Fruit fly (Drosophila melanogaster) whole organism, adult: ENCODE data around the gene CG11052.
A peak's percentile ranks its signal among the peaks of the same experiment; 100 is the strongest.

ENCODE experiments used
- CG11617 ChIP-seq: fragments of 200-800 bp; sonication (Bioruptor generic); optimal IDR thresholded peaks from 2 replicates; lab custom pipeline; 2017; ENCODE audit warnings: mild to moderate bottlenecking, missing biosample characterization, missing genetic modification reagents, missing genetic modification characterization
- CG12768 ChIP-seq: fragments of 200-800 bp; sonication (Bioruptor generic); optimal IDR thresholded peaks from 2 replicates; lab custom pipeline; 2017; ENCODE audit warnings: missing biosample characterization, missing genetic modification characterization, mild to moderate bottlenecking, moderate library complexity, missing genetic modification reagents
- CG14711 ChIP-seq: fragments of 200-800 bp; sonication (Bioruptor generic); optimal IDR thresholded peaks from 2 replicates; lab custom pipeline; 2018; ENCODE audit warnings: missing biosample characterization, mild to moderate bottlenecking, missing genetic modification characterization, moderate library complexity
- CG1620 ChIP-seq: fragments of 200-800 bp; sonication (Bioruptor generic); optimal IDR thresholded peaks from 2 replicates; lab custom pipeline; 2016; ENCODE audit warnings: missing biosample characterization, missing genetic modification characterization
- CG33017 ChIP-seq: fragments of 200-800 bp; sonication (Bioruptor generic); optimal IDR thresholded peaks from 2 replicates; lab custom pipeline; 2018; ENCODE audit warnings: missing biosample characterization, mild to moderate bottlenecking, missing genetic modification characterization, moderate library complexity
- CG5204 ChIP-seq: fragments of 200-800 bp; sonication (Bioruptor generic); optimal IDR thresholded peaks from 2 replicates; lab custom pipeline; 2016; ENCODE audit warnings: missing biosample characterization, missing genetic modification characterization
- CG7045 ChIP-seq: fragments of 200-800 bp; sonication (Bioruptor generic); optimal IDR thresholded peaks from 2 replicates; lab custom pipeline; 2017; ENCODE audit warnings: missing biosample characterization, mild to moderate bottlenecking, missing genetic modification characterization
- CG7101 ChIP-seq: fragments of 200-800 bp; sonication (Bioruptor generic); optimal IDR thresholded peaks from 2 replicates; lab custom pipeline; 2018; ENCODE audit warnings: missing biosample characterization, mild to moderate bottlenecking, missing genetic modification characterization, moderate library complexity
- Clk ChIP-seq: fragments of 200-800 bp; sonication (Bioruptor generic); optimal IDR thresholded peaks from 2 replicates; lab custom pipeline; 2017; ENCODE audit warnings: missing biosample characterization, missing genetic modification characterization
- Crg-1 ChIP-seq: fragments of 200-800 bp; sonication (Bioruptor generic); optimal IDR thresholded peaks from 2 replicates; lab custom pipeline; 2016; ENCODE audit warnings: missing biosample characterization, missing genetic modification characterization
- Hr96 ChIP-seq: fragments of 200-800 bp; sonication (Bioruptor generic); optimal IDR thresholded peaks from 2 replicates; lab custom pipeline; 2016; ENCODE audit warnings: missing biosample characterization, missing genetic modification characterization
- Mnt ChIP-seq: fragments of 200-800 bp; sonication (Bioruptor generic); optimal IDR thresholded peaks from 2 replicates; lab custom pipeline; 2016; ENCODE audit warnings: missing biosample characterization, mild to moderate bottlenecking, missing genetic modification characterization
- bab1 ChIP-seq: fragments of 200-800 bp; sonication (Bioruptor generic); optimal IDR thresholded peaks from 3 replicates; lab custom pipeline; 2019; ENCODE audit warnings: missing biosample characterization, mild to moderate bottlenecking, missing genetic modification characterization, moderate library complexity
- cic ChIP-seq: fragments of 200-800 bp; sonication (Bioruptor generic); optimal IDR thresholded peaks from 2 replicates; lab custom pipeline; 2017; ENCODE audit warnings: missing biosample characterization, mild to moderate bottlenecking, missing genetic modification characterization, moderate library complexity
- cnc ChIP-seq, 2 experiments: fragments of >200 bp; optimal IDR thresholded peaks; 2 replicates each; lab custom pipeline; 2017
- kay ChIP-seq: fragments of 200-800 bp; sonication (Bioruptor generic); peaks from one replicate; lab custom pipeline; 2016; ENCODE audit warnings: missing biosample characterization, missing genetic modification characterization, borderline replicate concordance
- ovo ChIP-seq: fragments of 200-800 bp; sonication (Bioruptor generic); optimal IDR thresholded peaks from 2 replicates; lab custom pipeline; 2016; ENCODE audit warnings: missing biosample characterization, missing genetic modification characterization
- pad ChIP-seq: fragments of 200-800 bp; sonication (Bioruptor generic); optimal IDR thresholded peaks from 3 replicates; lab custom pipeline; 2017; ENCODE audit warnings: missing biosample characterization, missing genetic modification characterization, mild to moderate bottlenecking, moderate library complexity, missing genetic modification reagents
- tj ChIP-seq: fragments of 200-800 bp; sonication (Bioruptor generic); optimal IDR thresholded peaks from 3 replicates; lab custom pipeline; 2017; ENCODE audit warnings: missing biosample characterization, mild to moderate bottlenecking, missing genetic modification characterization, moderate library complexity
- toe ChIP-seq: fragments of 200-800 bp; sonication (Bioruptor generic); optimal IDR thresholded peaks from 2 replicates; lab custom pipeline; 2016; ENCODE audit warnings: missing biosample characterization, missing genetic modification characterization

The CG11052 gene

DNA sequence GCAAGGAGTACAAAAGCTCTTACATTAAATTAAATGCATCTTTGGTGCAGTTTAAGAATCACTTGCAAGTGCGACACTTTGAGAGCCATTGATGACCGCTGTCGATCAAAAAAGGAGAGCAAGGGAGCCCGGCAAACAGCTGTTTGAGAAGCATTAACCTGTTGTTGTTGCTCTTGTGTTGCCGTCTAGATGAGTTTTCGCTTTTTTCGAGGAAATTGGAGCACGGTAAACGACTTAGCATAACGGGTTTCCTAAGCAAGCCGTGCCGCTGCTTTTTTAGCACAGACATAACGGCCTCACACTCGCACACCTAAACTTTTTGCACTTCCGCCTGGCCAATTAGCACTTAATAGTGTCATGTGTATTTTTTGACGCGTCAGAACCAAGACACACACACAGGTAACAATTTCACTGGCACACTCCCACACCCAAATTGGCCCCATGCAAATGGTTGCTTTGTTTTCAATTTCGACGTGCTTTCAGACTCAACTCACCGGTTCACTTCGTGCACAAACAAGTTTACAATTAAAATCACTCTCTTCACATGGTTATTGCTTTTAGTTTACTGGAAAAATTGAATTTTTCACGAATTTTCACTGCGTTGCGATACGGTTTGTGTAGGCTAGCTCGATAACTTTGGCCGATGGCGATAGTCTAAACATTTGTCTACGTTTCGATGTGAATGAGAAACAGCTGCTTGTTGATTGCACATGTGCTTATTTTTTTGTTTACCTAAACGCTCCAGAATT, 21.2 kb upstream of the CG11052 start, which contains the start of the genes CG10903 and CG2747:
Gene CG10903 (plus strand): TSS at position 261 of the 749 bp plus-strand sequence.
Gene CG2747 (minus strand): TSS at position 640 of the 749 bp plus-strand sequence.
- TF ChIP-seq pad: peak; percentile 15
- TF ChIP-seq Hr96 (GFP tag; lab: Kevin White, UChicago): no peak
- no peak for TF ChIP-seq CG12768 (GFP tag; lab: Kevin White, UChicago)
- TF ChIP-seq tj: peak; percentile 60
- no peak for TF ChIP-seq cnc (optimal IDR thresholded peaks at IDR 0.05; lab: Kevin White, UChicago)
- TF ChIP-seq CG7101 (tag; lab: Kevin White, UChicago): no peak
- peak; percentile 2 for TF ChIP-seq CG14711 (tag; lab: Kevin White, UChicago)
- peak; percentile 99 for TF ChIP-seq Mnt (GFP tag; lab: Kevin White, UChicago)
- TF ChIP-seq kay: peak; percentile 95
- peak; percentile 65 for TF ChIP-seq CG11617 (GFP tag; lab: Kevin White, UChicago)
- TF ChIP-seq toe (GFP tag; lab: Kevin White, UChicago): peak; percentile 13
- no peak for TF ChIP-seq CG5204
- TF ChIP-seq Clk (GFP tag; lab: Kevin White, UChicago): no peak
- no peak for TF ChIP-seq CG7045 (GFP tag; lab: Kevin White, UChicago)
- no peak for TF ChIP-seq CG33017 (tag; lab: Kevin White, UChicago)
- peak; percentile 64 for TF ChIP-seq ovo (GFP tag; lab: Kevin White, UChicago)
- TF ChIP-seq cic (GFP tag; lab: Kevin White, UChicago): peak; percentile 62
- peak; percentile 2 for TF ChIP-seq CG1620 (GFP tag; lab: Kevin White, UChicago)
- peak; percentile 56 for TF ChIP-seq bab1 (GFP tag; lab: Kevin White, UChicago)
- TF ChIP-seq Crg-1 (GFP tag; lab: Kevin White, UChicago): peak; percentile 22

DNA sequence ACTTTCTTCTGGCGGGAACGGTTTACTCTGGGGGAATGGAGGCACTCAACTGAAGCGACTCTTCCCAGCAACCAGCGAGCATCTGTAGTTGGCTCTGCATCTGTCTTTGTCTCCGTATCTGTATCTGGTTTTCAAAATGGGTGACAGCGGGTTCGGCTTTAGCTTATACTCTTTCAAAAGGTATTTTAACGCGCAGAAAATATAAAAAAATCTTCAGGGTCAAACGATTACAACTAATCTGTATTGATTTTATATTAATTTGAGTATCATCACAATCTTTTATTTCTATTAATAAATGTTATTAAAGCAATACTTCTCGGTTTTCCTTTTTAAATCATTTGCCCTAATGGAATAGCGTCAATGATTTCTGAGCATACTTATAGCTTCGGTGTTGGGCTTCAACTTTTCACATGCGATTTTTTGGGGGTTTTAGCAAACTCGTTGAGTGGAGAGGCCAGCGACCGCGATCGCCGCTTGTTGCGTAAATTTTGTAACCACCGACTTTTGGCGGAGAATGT, 20.5 kb upstream of the CG11052 start, which contains the start of gene ImpE3:
Gene ImpE3 (minus strand): TSS at position 51 of the 518 bp plus-strand sequence.
- TF ChIP-seq cic (GFP tag; lab: Kevin White, UChicago): no peak
- no peak for TF ChIP-seq pad
- TF ChIP-seq CG14711 (tag; lab: Kevin White, UChicago): no peak
- no peak for TF ChIP-seq CG7101 (tag; lab: Kevin White, UChicago)
- no peak for TF ChIP-seq bab1 (GFP tag; lab: Kevin White, UChicago)
- no peak for TF ChIP-seq ovo (GFP tag; lab: Kevin White, UChicago)
- no peak for TF ChIP-seq CG11617 (GFP tag; lab: Kevin White, UChicago)
- no peak for TF ChIP-seq CG5204
- no peak for TF ChIP-seq Mnt (GFP tag; lab: Kevin White, UChicago)
- TF ChIP-seq cnc (optimal IDR thresholded peaks at IDR 0.05; lab: Kevin White, UChicago): no peak
- no peak for TF ChIP-seq Hr96 (GFP tag; lab: Kevin White, UChicago)
- TF ChIP-seq CG33017 (tag; lab: Kevin White, UChicago): no peak
- TF ChIP-seq Clk (GFP tag; lab: Kevin White, UChicago): no peak
- no peak for TF ChIP-seq tj
- no peak for TF ChIP-seq CG12768 (GFP tag; lab: Kevin White, UChicago)
- TF ChIP-seq kay: no peak
- TF ChIP-seq CG7045 (GFP tag; lab: Kevin White, UChicago): no peak
- no peak for TF ChIP-seq CG1620 (GFP tag; lab: Kevin White, UChicago)
- no peak for TF ChIP-seq Crg-1 (GFP tag; lab: Kevin White, UChicago)
- TF ChIP-seq toe (GFP tag; lab: Kevin White, UChicago): no peak

DNA sequence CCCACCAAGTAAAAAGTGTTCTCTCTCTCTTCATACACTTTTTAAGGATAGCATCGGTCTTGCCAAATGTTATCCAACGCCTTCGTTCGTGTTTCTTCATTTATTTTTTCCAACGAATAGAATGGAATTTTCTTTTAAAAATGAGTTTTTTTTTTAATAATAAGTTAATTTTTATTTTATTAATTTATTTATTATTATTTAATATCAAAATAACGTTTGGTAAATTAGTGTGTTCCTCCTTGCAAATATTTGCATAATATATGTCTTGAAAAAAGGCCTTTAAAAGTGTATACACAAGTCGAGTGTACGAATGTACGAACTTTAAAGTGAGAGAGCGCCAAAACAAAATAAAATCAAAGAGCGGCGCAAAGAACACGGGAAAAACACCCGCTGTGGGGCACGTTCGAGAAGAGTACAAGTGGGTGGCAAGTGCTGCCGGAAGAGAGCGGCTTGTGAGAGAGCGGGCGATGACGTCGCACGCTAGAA, 18.1 kb upstream of the CG11052 start:
- TF ChIP-seq CG7045 (GFP tag; lab: Kevin White, UChicago) (peak; percentile 57), kay (no peak), cic (GFP tag; lab: Kevin White, UChicago) (no peak), CG33017 (tag; lab: Kevin White, UChicago) (peak; percentile 81), pad (peak; percentile 1), bab1 (GFP tag; lab: Kevin White, UChicago) (peak; percentile 13), CG7101 (tag; lab: Kevin White, UChicago) (peak; percentile 68), Clk (GFP tag; lab: Kevin White, UChicago) (no peak), CG1620 (GFP tag; lab: Kevin White, UChicago) (no peak), Mnt (GFP tag; lab: Kevin White, UChicago) (no peak), CG14711 (tag; lab: Kevin White, UChicago) (no peak), Crg-1 (GFP tag; lab: Kevin White, UChicago) (no peak), CG5204 (no peak), CG12768 (GFP tag; lab: Kevin White, UChicago) (peak; percentile 42), tj (peak; percentile 35), cnc (optimal IDR thresholded peaks at IDR 0.05; lab: Kevin White, UChicago) (no peak), ovo (GFP tag; lab: Kevin White, UChicago) (no peak), Hr96 (GFP tag; lab: Kevin White, UChicago) (no peak), toe (GFP tag; lab: Kevin White, UChicago) (no peak), CG11617 (GFP tag; lab: Kevin White, UChicago) (peak; percentile 71)

dm6 chr3R:8026515-8026914, 17.4 kb upstream of the CG11052 start:
- no peak for TF ChIP-seq toe (GFP tag; lab: Kevin White, UChicago)
- no peak for TF ChIP-seq cic (GFP tag; lab: Kevin White, UChicago)
- TF ChIP-seq Clk (GFP tag; lab: Kevin White, UChicago): no peak
- no peak for TF ChIP-seq CG11617 (GFP tag; lab: Kevin White, UChicago)
- no peak for TF ChIP-seq CG7045 (GFP tag; lab: Kevin White, UChicago)
- TF ChIP-seq pad: no peak
- TF ChIP-seq bab1 (GFP tag; lab: Kevin White, UChicago): no peak
- no peak for TF ChIP-seq Mnt (GFP tag; lab: Kevin White, UChicago)
- no peak for TF ChIP-seq CG33017 (tag; lab: Kevin White, UChicago)
- TF ChIP-seq ovo (GFP tag; lab: Kevin White, UChicago): no peak
- TF ChIP-seq CG12768 (GFP tag; lab: Kevin White, UChicago): no peak
- no peak for TF ChIP-seq tj
- TF ChIP-seq kay: no peak
- TF ChIP-seq Hr96 (GFP tag; lab: Kevin White, UChicago): no peak
- TF ChIP-seq CG5204: no peak
- TF ChIP-seq CG7101 (tag; lab: Kevin White, UChicago): no peak
- TF ChIP-seq Crg-1 (GFP tag; lab: Kevin White, UChicago): no peak
- TF ChIP-seq CG1620 (GFP tag; lab: Kevin White, UChicago): no peak
- TF ChIP-seq CG14711 (tag; lab: Kevin White, UChicago): no peak
- no peak for TF ChIP-seq cnc (optimal IDR thresholded peaks at IDR 0.05; lab: Kevin White, UChicago)
